Worm (Caenorhabditis elegans) whole organism, L1 larva: ENCODE results near the gene srg-64.

ENCODE experiments used
- C16A3.4 ChIP-seq: fragments of 150-350 bp; optimal IDR thresholded peaks from 2 replicates; lab custom pipeline; 2014; ENCODE audit warnings: missing biosample characterization, missing genetic modification characterization
- alr-1 ChIP-seq: fragments of 200-800 bp; sonication (Bioruptor generic); optimal IDR thresholded peaks from 2 replicates; lab custom pipeline; 2018; ENCODE audit warnings: borderline replicate concordance, mild to moderate bottlenecking, missing genetic modification characterization, missing compliant biosample characterization
- aly-2 ChIP-seq: fragments of 150-350 bp; optimal IDR thresholded peaks from 2 replicates; lab custom pipeline; 2014; ENCODE audit warnings: missing biosample characterization, missing genetic modification characterization
- blmp-1 ChIP-seq: fragments of 150-350 bp; optimal IDR thresholded peaks from 2 replicates; lab custom pipeline; 2014; ENCODE audit warnings: missing biosample characterization, missing genetic modification characterization
- ceh-63 ChIP-seq: fragments of 200-800 bp; sonication (Bioruptor generic); optimal IDR thresholded peaks from 2 replicates; lab custom pipeline; 2018; ENCODE audit warnings: mild to moderate bottlenecking, missing genetic modification characterization, missing compliant biosample characterization
- ceh-82 ChIP-seq, 3 experiments: fragments of 150-350 bp in 1 of 3; sonication (generic microtip) in 2 of 3; optimal IDR thresholded peaks; 2 replicates each; lab custom pipeline; 2014 to 2017; ENCODE audit warnings: missing biosample characterization in 3 of 3, missing genetic modification characterization in 3 of 3
- ceh-90 ChIP-seq: sonication (generic microtip); optimal IDR thresholded peaks from 2 replicates; lab custom pipeline; 2016; ENCODE audit warnings: missing genetic modification characterization, missing compliant biosample characterization
- dpl-1 ChIP-seq, 3 experiments: fragments of 150-350 bp in 2 of 3; sonication (generic microtip) in 1 of 3; optimal IDR thresholded peaks; 2 replicates each; lab custom pipeline; 2014 to 2017; ENCODE audit warnings: missing biosample characterization in 3 of 3, missing genetic modification characterization in 3 of 3, missing genetic modification reagents in 3 of 3
- dsc-1 ChIP-seq: sonication (generic microtip); optimal IDR thresholded peaks from 2 replicates; lab custom pipeline; 2016; ENCODE audit warnings: mild to moderate bottlenecking, missing genetic modification characterization, missing compliant biosample characterization
- efl-3 ChIP-seq: fragments of 200-800 bp; sonication (Bioruptor generic); optimal IDR thresholded peaks from 2 replicates; lab custom pipeline; 2018; ENCODE audit warnings: mild to moderate bottlenecking, missing genetic modification characterization, missing compliant biosample characterization
- elt-2 ChIP-seq: sonication (generic microtip); optimal IDR thresholded peaks from 2 replicates; lab custom pipeline; 2016; ENCODE audit warnings: missing genetic modification characterization, mild to moderate bottlenecking, inconsistent platforms, missing compliant biosample characterization, missing genetic modification reagents
- elt-3 ChIP-seq, 6 experiments: fragments of 150-350 bp in 1 of 6; sonication (generic microtip); optimal IDR thresholded peaks; 2 replicates each; lab custom pipeline; 2017 to 2018; ENCODE audit warnings: missing biosample characterization in 6 of 6, missing genetic modification characterization in 6 of 6, inconsistent platforms in 1 of 6
- ets-5 ChIP-seq: fragments of 200-800 bp; sonication (Bioruptor generic); IDR thresholded peaks from 2 replicates; pipeline ENCODE4 v1.3.6; 2022; ENCODE audit warnings: missing genetic modification characterization, missing compliant biosample characterization
- fkh-4 ChIP-seq: sonication (generic microtip); optimal IDR thresholded peaks from 2 replicates; lab custom pipeline; 2016; ENCODE audit warnings: missing compliant biosample characterization, missing genetic modification characterization, borderline replicate concordance
- fos-1 ChIP-seq: fragments of 150-350 bp; optimal IDR thresholded peaks from 2 replicates; lab custom pipeline; 2014; ENCODE audit warnings: missing biosample characterization, missing genetic modification characterization
- grh-1 ChIP-seq: fragments of 200-800 bp; sonication (Bioruptor generic); IDR thresholded peaks from 2 replicates; pipeline ENCODE4 v1.3.6; 2022; ENCODE audit warnings: missing genetic modification reagents, missing genetic modification characterization, missing compliant biosample characterization
- hlh-17 ChIP-seq: fragments of 200-800 bp; sonication (Bioruptor generic); optimal IDR thresholded peaks from 2 replicates; lab custom pipeline; 2018; ENCODE audit warnings: missing genetic modification characterization, mild to moderate bottlenecking, missing compliant biosample characterization, moderate library complexity, borderline replicate concordance
- irx-1 ChIP-seq: sonication (generic microtip); optimal IDR thresholded peaks from 2 replicates; lab custom pipeline; 2016; ENCODE audit warnings: missing genetic modification characterization, missing compliant biosample characterization
- jun-1 ChIP-seq: fragments of 150-350 bp; optimal IDR thresholded peaks from 2 replicates; lab custom pipeline; 2014; ENCODE audit warnings: missing biosample characterization, missing genetic modification reagents, missing genetic modification characterization
- lin-14 ChIP-seq: fragments of 200-800 bp; sonication (Bioruptor generic); optimal IDR thresholded peaks from 2 replicates; lab custom pipeline; 2018; ENCODE audit warnings: mild to moderate bottlenecking, missing genetic modification characterization, moderate library complexity, missing compliant biosample characterization
- lin-15B ChIP-seq: fragments of 150-350 bp; sonication (generic microtip); optimal IDR thresholded peaks from 3 replicates; lab custom pipeline; 2014; ENCODE audit warnings: missing biosample characterization, missing genetic modification characterization
- lin-35 ChIP-seq, 2 experiments: fragments of 150-350 bp; optimal IDR thresholded peaks; 2 replicates each; lab custom pipeline; 2014; ENCODE audit warnings: missing biosample characterization in 2 of 2, missing genetic modification characterization in 2 of 2, missing genetic modification reagents in 2 of 2
- lin-39 ChIP-seq: fragments of 150-350 bp; optimal IDR thresholded peaks from 2 replicates; lab custom pipeline; 2014; ENCODE audit warnings: missing biosample characterization, missing genetic modification reagents, missing genetic modification characterization
- mab-9 ChIP-seq: fragments of 200-800 bp; sonication (Bioruptor generic); IDR thresholded peaks from 2 replicates; pipeline ENCODE4 v1.3.6; 2022; ENCODE audit warnings: missing genetic modification reagents, missing genetic modification characterization, missing compliant biosample characterization
- mdl-1 ChIP-seq, 2 experiments: fragments of 150-350 bp; optimal IDR thresholded peaks; 2 replicates each; lab custom pipeline; 2014 to 2017; ENCODE audit warnings: missing biosample characterization in 2 of 2, missing genetic modification characterization in 2 of 2, inconsistent platforms in 1 of 2
- mef-2 ChIP-seq: fragments of 150-350 bp; optimal IDR thresholded peaks from 2 replicates; lab custom pipeline; 2014; ENCODE audit warnings: missing biosample characterization, missing genetic modification characterization
- mep-1 ChIP-seq: fragments of 150-350 bp; optimal IDR thresholded peaks from 2 replicates; lab custom pipeline; 2014; ENCODE audit warnings: missing biosample characterization, missing genetic modification characterization
- nhr-19 ChIP-seq: fragments of 200-800 bp; sonication (Bioruptor generic); conservative IDR thresholded peaks from 2 replicates; pipeline ENCODE4 v1.3.6; 2022; ENCODE audit warnings: missing genetic modification characterization, missing compliant biosample characterization
- nhr-20 ChIP-seq: sonication (generic microtip); optimal IDR thresholded peaks from 2 replicates; lab custom pipeline; 2016; ENCODE audit warnings: mild to moderate bottlenecking, missing genetic modification characterization, missing compliant biosample characterization
- nhr-237 ChIP-seq: fragments of 150-350 bp; optimal IDR thresholded peaks from 2 replicates; lab custom pipeline; 2014; ENCODE audit warnings: missing biosample characterization, missing genetic modification characterization
- nhr-47 ChIP-seq: sonication (generic microtip); optimal IDR thresholded peaks from 2 replicates; lab custom pipeline; 2016; ENCODE audit warnings: mild to moderate bottlenecking, missing genetic modification characterization, moderate library complexity, missing compliant biosample characterization
- nhr-71 ChIP-seq: sonication (generic microtip); optimal IDR thresholded peaks from 2 replicates; lab custom pipeline; 2016; ENCODE audit warnings: mild to moderate bottlenecking, missing genetic modification characterization, moderate library complexity, missing compliant biosample characterization
- nhr-76 ChIP-seq: sonication (generic microtip); optimal IDR thresholded peaks from 2 replicates; lab custom pipeline; 2017; ENCODE audit warnings: missing biosample characterization, missing genetic modification characterization
- nhr-77 ChIP-seq: fragments of 150-350 bp; optimal IDR thresholded peaks from 2 replicates; lab custom pipeline; 2014; ENCODE audit warnings: missing biosample characterization, missing genetic modification characterization
- nhr-84 ChIP-seq: sonication (generic microtip); optimal IDR thresholded peaks from 2 replicates; lab custom pipeline; 2017; ENCODE audit warnings: missing biosample characterization, missing genetic modification characterization
- nhr-85 ChIP-seq: sonication (generic microtip); peaks from one replicate; lab custom pipeline; 2016; ENCODE audit warnings: missing genetic modification characterization, inconsistent platforms, missing compliant biosample characterization
- nhr-90 ChIP-seq: sonication (generic microtip); optimal IDR thresholded peaks from 2 replicates; lab custom pipeline; 2016; ENCODE audit warnings: mild to moderate bottlenecking, missing genetic modification characterization, missing compliant biosample characterization; ENCODE audit not compliant: poor library complexity
- pqm-1 ChIP-seq: sonication (generic microtip); optimal IDR thresholded peaks from 3 replicates; lab custom pipeline; 2017; ENCODE audit warnings: missing biosample characterization, missing genetic modification characterization
- rnt-1 ChIP-seq: sonication (generic microtip); optimal IDR thresholded peaks from 2 replicates; lab custom pipeline; 2016; ENCODE audit warnings: mild to moderate bottlenecking, missing genetic modification characterization, moderate library complexity, missing compliant biosample characterization
- skn-1 ChIP-seq: fragments of 150-350 bp; optimal IDR thresholded peaks from 2 replicates; lab custom pipeline; 2014; ENCODE audit warnings: missing biosample characterization, missing genetic modification characterization
- snpc-4 ChIP-seq: fragments of 150-350 bp; optimal IDR thresholded peaks from 2 replicates; lab custom pipeline; 2014; ENCODE audit warnings: missing biosample characterization, missing genetic modification characterization
- sox-4 ChIP-seq: sonication (generic microtip); optimal IDR thresholded peaks from 2 replicates; lab custom pipeline; 2016; ENCODE audit warnings: missing genetic modification characterization, missing compliant biosample characterization
- sptf-1 ChIP-seq: fragments of 150-350 bp; optimal IDR thresholded peaks from 2 replicates; lab custom pipeline; 2014; ENCODE audit warnings: missing biosample characterization, missing genetic modification characterization
- sup-37 ChIP-seq: fragments of 200-800 bp; sonication (Bioruptor generic); optimal IDR thresholded peaks from 2 replicates; lab custom pipeline; 2018; ENCODE audit warnings: mild to moderate bottlenecking, missing genetic modification characterization, missing compliant biosample characterization
- tlp-1 ChIP-seq: fragments of 150-350 bp; optimal IDR thresholded peaks from 2 replicates; lab custom pipeline; 2014; ENCODE audit warnings: missing biosample characterization, missing genetic modification characterization
- unc-130 ChIP-seq: fragments of 150-350 bp; optimal IDR thresholded peaks from 2 replicates; lab custom pipeline; 2017; ENCODE audit warnings: missing biosample characterization, missing genetic modification characterization, inconsistent platforms
- unc-30 ChIP-seq: sonication (generic microtip); optimal IDR thresholded peaks from 2 replicates; lab custom pipeline; 2017; ENCODE audit warnings: missing biosample characterization, missing genetic modification characterization
- unc-62 ChIP-seq: fragments of 150-350 bp; optimal IDR thresholded peaks from 2 replicates; lab custom pipeline; 2014; ENCODE audit warnings: missing biosample characterization, missing genetic modification reagents, missing genetic modification characterization
- unc-86 ChIP-seq: sonication (generic microtip); optimal IDR thresholded peaks from 2 replicates; lab custom pipeline; 2016; ENCODE audit warnings: missing genetic modification characterization, missing compliant biosample characterization
- vab-15 ChIP-seq: sonication (generic microtip); optimal IDR thresholded peaks from 2 replicates; lab custom pipeline; 2017; ENCODE audit warnings: missing genotype, mild to moderate bottlenecking, missing genetic modification characterization, missing compliant biosample characterization
- zag-1 ChIP-seq: fragments of 150-350 bp; optimal IDR thresholded peaks from 2 replicates; lab custom pipeline; 2014; ENCODE audit warnings: missing biosample characterization, missing genetic modification characterization
- zip-4 ChIP-seq: fragments of 200-800 bp; sonication (Bioruptor generic); optimal IDR thresholded peaks from 2 replicates; lab custom pipeline; 2018; ENCODE audit warnings: mild to moderate bottlenecking, missing genetic modification characterization, moderate library complexity, missing compliant biosample characterization
- ztf-4 ChIP-seq: fragments of 150-350 bp; optimal IDR thresholded peaks from 2 replicates; lab custom pipeline; 2014; ENCODE audit warnings: missing biosample characterization, missing genetic modification characterization

The srg-64 gene

DNA sequence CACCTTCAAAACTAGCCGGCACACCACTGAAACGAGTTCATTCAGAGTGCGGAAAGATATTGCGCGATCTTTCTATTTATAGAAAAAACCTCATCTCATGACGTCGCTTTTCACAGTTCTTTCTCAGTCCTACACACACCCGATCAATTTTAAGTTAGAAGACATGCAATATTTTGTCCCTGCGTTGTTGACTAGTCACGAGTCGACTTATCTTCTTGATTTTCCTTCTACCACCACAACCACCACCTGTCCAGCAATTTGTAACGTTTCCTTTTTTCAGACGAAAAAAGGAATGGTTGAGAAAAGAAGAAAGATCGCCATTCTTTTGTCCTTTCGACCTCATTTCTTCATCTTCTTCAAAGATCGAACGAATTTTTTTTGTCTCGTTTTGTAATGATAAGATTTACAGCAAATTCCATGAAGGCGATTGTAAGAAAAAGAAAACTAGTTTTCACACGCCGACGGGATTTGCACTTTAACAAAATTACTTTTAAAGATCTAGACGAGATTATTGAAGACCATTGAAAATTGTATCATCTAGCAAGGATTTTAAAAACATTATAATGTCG is 34.2 kb downstream of the srg-64 start:
- TF ChIP-seq aly-2 (no peak), nhr-71 (tag; lab: Kevin White, UChicago) (peak; percentile 75), lin-39 (tag; lab: Kevin White, UChicago) (no peak), ceh-90 (tag; lab: Kevin White, UChicago) (no peak), nhr-19 (GFP tag; lab: Robert Waterston, UW) (peak; percentile 43), mep-1 (tag; lab: Kevin White, UChicago) (peak; percentile 17), dpl-1 (GFP tag; optimal IDR thresholded peaks at IDR 0.05; lab: Kevin White, UChicago) (no peak), nhr-47 (tag; lab: Kevin White, UChicago) (peak; percentile 20), sup-37 (no peak), lin-15B (no peak), ceh-82 (tag; optimal IDR thresholded peaks at IDR 0.05; lab: Kevin White, UChicago) (no peak), unc-130 (tag; lab: Kevin White, UChicago) (peak; percentile 49), jun-1 (tag; lab: Kevin White, UChicago) (no peak), rnt-1 (tag; lab: Kevin White, UChicago) (peak; percentile 23), zag-1 (tag; lab: Kevin White, UChicago) (no peak), nhr-90 (tag; lab: Kevin White, UChicago) (peak; percentile 44), fkh-4 (no peak), dsc-1 (tag; lab: Kevin White, UChicago) (no peak), sox-4 (tag; lab: Kevin White, UChicago) (no peak), irx-1 (tag; lab: Kevin White, UChicago) (no peak), nhr-85 (tag; lab: Kevin White, UChicago) (peak; percentile 97), grh-1 (GFP tag; lab: Robert Waterston, UW) (no peak), sptf-1 (tag; lab: Kevin White, UChicago) (no peak), nhr-77 (tag; lab: Kevin White, UChicago) (no peak), tlp-1 (tag; lab: Kevin White, UChicago) (no peak), snpc-4 (no peak), fos-1 (no peak), lin-35 (GFP tag; optimal IDR thresholded peaks at IDR 0.05; lab: Kevin White, UChicago) (peak in 1 of 2 experiments; percentile 57), nhr-20 (tag; lab: Kevin White, UChicago) (peak; percentile 77), mef-2 (tag; lab: Kevin White, UChicago) (peak; percentile 45), lin-14 (GFP tag; lab: Kevin White, UChicago) (peak; percentile 72), nhr-84 (tag; lab: Kevin White, UChicago) (no peak), ceh-63 (GFP tag; lab: Kevin White, UChicago) (no peak), C16A3.4 (tag; lab: Kevin White, UChicago) (no peak), skn-1 (tag; lab: Kevin White, UChicago) (no peak), ztf-4 (tag; lab: Kevin White, UChicago) (no peak), unc-86 (tag; lab: Kevin White, UChicago) (no peak), nhr-237 (no peak), efl-3 (no peak), alr-1 (tag; lab: Kevin White, UChicago) (no peak), elt-2 (tag; lab: Kevin White, UChicago) (no peak), pqm-1 (tag; lab: Kevin White, UChicago) (no peak), mdl-1 (tag; optimal IDR thresholded peaks at IDR 0.05; lab: Kevin White, UChicago) (peak in 1 of 2 experiments; percentile 62), mab-9 (GFP tag; lab: Robert Waterston, UW) (no peak), nhr-76 (tag; lab: Kevin White, UChicago) (no peak), elt-3 (tag; optimal IDR thresholded peaks at IDR 0.05; lab: Kevin White, UChicago) (peak in 2 of 6 experiments; percentile 58 to 71), hlh-17 (no peak), unc-62 (no peak), blmp-1 (tag; lab: Kevin White, UChicago) (peak; percentile 50), vab-15 (tag; lab: Kevin White, UChicago) (peak; percentile 87), zip-4 (GFP tag; lab: Kevin White, UChicago) (no peak), ets-5 (GFP tag; lab: Robert Waterston, UW) (no peak), unc-30 (no peak)
